Worm (Caenorhabditis elegans): ENCODE measurements around the gene F40C5.1.

DNA sequence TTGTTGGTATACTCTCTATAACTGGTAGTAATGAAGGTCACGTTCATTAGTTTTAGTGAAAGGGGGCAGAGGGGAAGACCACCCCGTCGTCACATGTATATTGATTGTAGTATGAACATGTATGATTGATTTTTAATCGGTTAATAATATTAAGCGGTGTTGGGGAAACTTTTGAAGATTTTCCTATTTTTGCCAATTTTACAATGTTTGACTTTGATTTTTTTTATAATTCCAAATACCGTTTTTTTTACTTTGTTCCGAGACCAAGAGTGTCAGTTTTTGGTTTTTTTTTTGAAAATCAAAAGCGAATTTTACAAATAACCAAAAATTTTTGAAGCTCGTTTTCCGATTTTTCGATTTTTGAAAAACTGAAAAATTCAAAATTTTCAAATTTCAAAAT lies 37.2 kb upstream of the F40C5.1 start, which contains the start of gene nhr-221:
- TF ChIP-seq lsy-2 (tag; optimal IDR thresholded peaks at IDR 0.05) (no peak), nhr-11 (tag; optimal IDR thresholded peaks at IDR 0.05) (no peak), ztf-1 (GFP tag; conservative IDR thresholded peaks at IDR 0.05) (no peak)

Measured in whole organism, L2 larva.